Fruit fly (Drosophila melanogaster) whole organism, embryonic: ENCODE measurements around the gene CG14961.

ENCODE experiments used
- B-H1 ChIP-seq: fragments of 200-800 bp; sonication (Bioruptor generic); IDR thresholded peaks from 3 replicates; pipeline ENCODE4 v1.3.6; 2022; ENCODE audit warnings: missing biosample characterization, missing genetic modification characterization
- CG10431 ChIP-seq: fragments of 200-800 bp; sonication (Bioruptor generic); optimal IDR thresholded peaks from 3 replicates; lab custom pipeline; 2018; ENCODE audit warnings: missing biosample characterization, mild to moderate bottlenecking, missing genetic modification characterization
- CG10565 ChIP-seq: fragments of 200-800 bp; sonication (Bioruptor generic); optimal IDR thresholded peaks from 3 replicates; lab custom pipeline; 2016; ENCODE audit warnings: missing biosample characterization, mild to moderate bottlenecking, missing genetic modification characterization
- CG11085 ChIP-seq: fragments of 200-800 bp; sonication (Bioruptor generic); IDR thresholded peaks from 2 replicates; pipeline ENCODE4 v1.3.6; 2022; ENCODE audit warnings: missing biosample characterization, missing genetic modification characterization
- CG11247 ChIP-seq: fragments of 200-800 bp; sonication (Bioruptor generic); IDR thresholded peaks from 2 replicates; pipeline ENCODE4 v1.3.6; 2022; ENCODE audit warnings: missing biosample characterization, missing genetic modification characterization
- CG11398 ChIP-seq: fragments of 200-800 bp; sonication (Bioruptor generic); optimal IDR thresholded peaks from 2 replicates; lab custom pipeline; 2016; ENCODE audit warnings: missing biosample characterization, missing genetic modification characterization
- CG12299 ChIP-seq: fragments of 200-800 bp; sonication (Bioruptor generic); optimal IDR thresholded peaks from 2 replicates; lab custom pipeline; 2018; ENCODE audit warnings: missing biosample characterization, mild to moderate bottlenecking, missing genetic modification characterization
- CG13296 ChIP-seq: fragments of 200-800 bp; sonication (Bioruptor generic); optimal IDR thresholded peaks from 3 replicates; lab custom pipeline; 2018; ENCODE audit warnings: missing biosample characterization, mild to moderate bottlenecking, missing genetic modification characterization
- CG1602 ChIP-seq: fragments of 200-800 bp; sonication (Bioruptor generic); optimal IDR thresholded peaks from 3 replicates; lab custom pipeline; 2016; ENCODE audit warnings: missing biosample characterization, missing genetic modification characterization
- CG32532 ChIP-seq: fragments of 200-800 bp; sonication (Bioruptor generic); IDR thresholded peaks from 2 replicates; pipeline ENCODE4 v1.3.6; 2022; ENCODE audit warnings: missing biosample characterization, missing genetic modification characterization
- CG34422 ChIP-seq: fragments of 200-800 bp; sonication (Bioruptor generic); IDR thresholded peaks from 3 replicates; pipeline ENCODE4 v1.3.6; 2022; ENCODE audit warnings: missing biosample characterization, missing genetic modification characterization
- CG3838 ChIP-seq: fragments of 200-800 bp; sonication (Bioruptor generic); optimal IDR thresholded peaks from 3 replicates; lab custom pipeline; 2016; ENCODE audit warnings: missing biosample characterization, missing genetic modification characterization
- CG42726 ChIP-seq: fragments of 200-800 bp; sonication (Bioruptor generic); IDR thresholded peaks from 2 replicates; pipeline ENCODE4 v1.3.6; 2022; ENCODE audit warnings: missing biosample characterization, missing genetic modification characterization; ENCODE audit not compliant: partially characterized antibody
- CG4360 ChIP-seq: fragments of 200-800 bp; sonication (Bioruptor generic); IDR thresholded peaks from 2 replicates; pipeline ENCODE4 v1.3.6; 2022; ENCODE audit warnings: missing biosample characterization, missing genetic modification characterization
- CG4617 ChIP-seq: fragments of 200-800 bp; sonication (Bioruptor generic); optimal IDR thresholded peaks from 3 replicates; lab custom pipeline; 2016; ENCODE audit warnings: missing biosample characterization, missing genetic modification characterization, borderline replicate concordance
- CG4820 ChIP-seq: fragments of 200-800 bp; sonication (Bioruptor generic); optimal IDR thresholded peaks from 3 replicates; lab custom pipeline; 2016; ENCODE audit warnings: missing biosample characterization, missing genetic modification characterization
- CG5180 ChIP-seq: fragments of 200-800 bp; sonication (Bioruptor generic); optimal IDR thresholded peaks from 3 replicates; lab custom pipeline; 2017; ENCODE audit warnings: missing biosample characterization, missing genetic modification characterization, mild to moderate bottlenecking, moderate library complexity, missing genetic modification reagents
- CG6254 ChIP-seq: fragments of 200-800 bp; sonication (Bioruptor generic); optimal IDR thresholded peaks from 3 replicates; lab custom pipeline; 2017; ENCODE audit warnings: mild to moderate bottlenecking, missing biosample characterization, missing genetic modification reagents, missing genetic modification characterization
- CG6765 ChIP-seq: fragments of 200-800 bp; sonication (Bioruptor generic); optimal IDR thresholded peaks from 3 replicates; lab custom pipeline; 2017; ENCODE audit warnings: missing biosample characterization, mild to moderate bottlenecking, missing genetic modification characterization
- CG7372 ChIP-seq: fragments of 200-800 bp; sonication (Bioruptor generic); IDR thresholded peaks from 2 replicates; pipeline ENCODE4 v1.3.6; 2022; ENCODE audit warnings: missing biosample characterization, missing genetic modification characterization
- H15 ChIP-seq: fragments of 200-800 bp; sonication (Bioruptor generic); IDR thresholded peaks from 3 replicates; pipeline ENCODE4 v1.3.6; 2022; ENCODE audit warnings: missing biosample characterization, missing genetic modification characterization
- Hand ChIP-seq: fragments of 200-800 bp; sonication (Bioruptor generic); optimal IDR thresholded peaks from 2 replicates; lab custom pipeline; 2017; ENCODE audit warnings: mild to moderate bottlenecking, missing biosample characterization, missing genetic modification reagents, missing genetic modification characterization
- MTF-1 ChIP-seq: fragments of 200-800 bp; sonication (Bioruptor generic); optimal IDR thresholded peaks from 2 replicates; lab custom pipeline; 2018; ENCODE audit warnings: missing biosample characterization, mild to moderate bottlenecking, missing genetic modification characterization, borderline replicate concordance
- Mes4 ChIP-seq: fragments of 200-800 bp; sonication (Bioruptor generic); optimal IDR thresholded peaks from 2 replicates; lab custom pipeline; 2016; ENCODE audit warnings: missing biosample characterization, missing genetic modification characterization
- Nf-YC ChIP-seq: fragments of 200-800 bp; optimal IDR thresholded peaks from 3 replicates; lab custom pipeline; 2019; ENCODE audit warnings: missing biosample characterization, mild to moderate bottlenecking, missing genetic modification characterization, moderate library complexity
- NfI ChIP-seq: fragments of 200-800 bp; sonication (Bioruptor generic); optimal IDR thresholded peaks from 3 replicates; lab custom pipeline; 2018; ENCODE audit warnings: missing biosample characterization, mild to moderate bottlenecking, missing genetic modification characterization, moderate library complexity
- PHDP ChIP-seq: fragments of 200-800 bp; sonication (Bioruptor generic); optimal IDR thresholded peaks from 3 replicates; lab custom pipeline; 2018; ENCODE audit warnings: missing biosample characterization, mild to moderate bottlenecking, missing genetic modification characterization, moderate library complexity
- Rx ChIP-seq: fragments of 200-800 bp; sonication (Bioruptor generic); IDR thresholded peaks from 2 replicates; pipeline ENCODE4 v1.3.6; 2022; ENCODE audit warnings: missing biosample characterization, missing genetic modification characterization
- Ssrp ChIP-seq: fragments of 200-800 bp; sonication (Bioruptor generic); optimal IDR thresholded peaks from 2 replicates; lab custom pipeline; 2018; ENCODE audit warnings: missing biosample characterization, mild to moderate bottlenecking, missing genetic modification characterization, moderate library complexity
- Xrp1 ChIP-seq: fragments of 200-800 bp; sonication (Bioruptor generic); IDR thresholded peaks from 2 replicates; pipeline ENCODE4 v1.3.6; 2022; ENCODE audit warnings: missing biosample characterization, missing genetic modification characterization
- amos ChIP-seq: fragments of 200-800 bp; sonication (Bioruptor generic); IDR thresholded peaks from 2 replicates; pipeline ENCODE4 v1.3.6; 2022; ENCODE audit warnings: missing biosample characterization, missing genetic modification characterization; ENCODE audit not compliant: partially characterized antibody
- bab2 ChIP-seq: fragments of 200-800 bp; sonication (Bioruptor generic); optimal IDR thresholded peaks from 2 replicates; lab custom pipeline; 2016; ENCODE audit warnings: missing biosample characterization, missing genetic modification characterization
- btn ChIP-seq: fragments of 200-800 bp; sonication (Bioruptor generic); optimal IDR thresholded peaks from 2 replicates; lab custom pipeline; 2016; ENCODE audit warnings: missing biosample characterization, missing genetic modification characterization
- cwo ChIP-seq: fragments of 200-800 bp; sonication (Bioruptor generic); optimal IDR thresholded peaks from 3 replicates; lab custom pipeline; 2017; ENCODE audit warnings: missing biosample characterization, missing genetic modification characterization, mild to moderate bottlenecking, moderate library complexity, missing genetic modification reagents
- hth ChIP-seq: fragments of >200 bp; optimal IDR thresholded peaks from 2 replicates; lab custom pipeline; 2017; ENCODE audit warnings: inconsistent platforms
- ranshi ChIP-seq: fragments of 200-800 bp; sonication (Bioruptor generic); IDR thresholded peaks from 2 replicates; pipeline ENCODE4 v1.3.6; 2022; ENCODE audit warnings: missing biosample characterization, missing genetic modification characterization
- ro ChIP-seq: fragments of 200-800 bp; sonication (Bioruptor generic); IDR thresholded peaks from 2 replicates; pipeline ENCODE4 v1.3.6; 2022; ENCODE audit warnings: missing biosample characterization, missing genetic modification characterization
- sc ChIP-seq, 3 experiments: fragments of >200 bp in 2 of 3; fragments of 200-800 bp in 1 of 3; sonication (Bioruptor generic) in 1 of 3; optimal IDR thresholded peaks; 2 replicates in 2 of 3; 3 replicates in 1 of 3; lab custom pipeline; 2017; ENCODE audit warnings: mild to moderate bottlenecking in 1 of 3, missing biosample characterization in 1 of 3, missing genetic modification characterization in 1 of 3, missing genetic modification reagents in 1 of 3
- twi ChIP-seq: fragments of 200-800 bp; optimal IDR thresholded peaks from 2 replicates; lab custom pipeline; 2019; ENCODE audit warnings: missing biosample characterization, mild to moderate bottlenecking, missing genetic modification characterization, moderate library complexity
- usp ChIP-seq: fragments of >200 bp; optimal IDR thresholded peaks from 2 replicates; lab custom pipeline; 2017; ENCODE audit warnings: missing biosample characterization, missing genetic modification characterization

Gene CG14961

dm6 chr3L:3334784-3335183, 4.9 kb downstream of the CG14961 start, which contains the start of gene CG14969 (continued):
- TF ChIP-seq Ssrp (tag; lab: Kevin White, UChicago) (no peak), twi (tag; lab: Kevin White, UChicago) (no peak), CG34422 (GFP tag; lab: Robert Waterston, UW) (no peak), usp (no peak), PHDP (no peak), ro (GFP tag; lab: Robert Waterston, UW) (no peak), CG10431 (GFP tag; lab: Kevin White, UChicago) (no peak), Hand (no peak), CG3838 (GFP tag; lab: Kevin White, UChicago) (no peak), CG11398 (GFP tag; lab: Kevin White, UChicago) (no peak), CG1602 (no peak), Nf-YC (tag; lab: Kevin White, UChicago) (no peak), MTF-1 (GFP tag; lab: Kevin White, UChicago) (no peak), CG32532 (GFP tag; lab: Robert Waterston, UW) (no peak), NfI (no peak), sc (optimal IDR thresholded peaks at IDR 0.05; lab: Kevin White, UChicago) (no peak), sc (GFP tag; optimal IDR thresholded peaks at IDR 0.05; lab: Kevin White, UChicago) (no peak), CG4820 (GFP tag; lab: Kevin White, UChicago) (no peak), bab2 (GFP tag; lab: Kevin White, UChicago) (no peak), CG42726 (no peak), CG10565 (GFP tag; lab: Kevin White, UChicago) (no peak), ranshi (GFP tag; lab: Robert Waterston, UW) (no peak), CG13296 (GFP tag; lab: Kevin White, UChicago) (no peak), cwo (no peak)

dm6 chr3L:3335688-3336087, 5.8 kb downstream of the CG14961 start, which contains the start of gene Drsl1:
TSS of gene Drsl1 (minus strand) at chr3L:3335788.
- TF ChIP-seq Xrp1 (GFP tag; lab: Robert Waterston, UW) (no peak), CG4617 (GFP tag; lab: Kevin White, UChicago) (no peak), CG6254 (no peak), btn (GFP tag; lab: Kevin White, UChicago) (no peak), hth (lab: Kevin White, UChicago) (no peak), CG5180 (GFP tag; lab: Kevin White, UChicago) (no peak), CG4360 (GFP tag; lab: Robert Waterston, UW) (no peak), B-H1 (no peak), CG7372 (GFP tag; lab: Robert Waterston, UW) (no peak), CG11247 (GFP tag; lab: Robert Waterston, UW) (no peak), Rx (no peak), H15 (no peak), Mes4 (GFP tag; lab: Kevin White, UChicago) (no peak), CG6765 (GFP tag; lab: Kevin White, UChicago) (no peak), amos (GFP tag; lab: Robert Waterston, UW) (no peak), CG11085 (GFP tag; lab: Robert Waterston, UW) (no peak), CG12299 (tag; lab: Kevin White, UChicago) (no peak)
